Worm (Caenorhabditis elegans) whole organism, mixed stage, embryonic: ENCODE measurements around the gene cutl-22.

Source experiments
- bed-3 ChIP-seq: fragments of 200-800 bp; sonication (Bioruptor generic); optimal IDR thresholded peaks from 3 replicates; lab custom pipeline; 2018; ENCODE audit warnings: mild to moderate bottlenecking, missing genetic modification characterization, moderate library complexity, missing compliant biosample characterization
- blmp-1 ChIP-seq: fragments of 150-350 bp; optimal IDR thresholded peaks from 2 replicates; lab custom pipeline; 2014; ENCODE audit warnings: missing biosample characterization, missing genetic modification characterization
- elt-3 ChIP-seq: fragments of 150-350 bp; optimal IDR thresholded peaks from 2 replicates; lab custom pipeline; 2014; ENCODE audit warnings: missing biosample characterization, missing genetic modification characterization
- flh-1 ChIP-seq: fragments of 200-800 bp; sonication (Bioruptor generic); optimal IDR thresholded peaks from 2 replicates; lab custom pipeline; 2018; ENCODE audit warnings: mild to moderate bottlenecking, missing genetic modification characterization, moderate library complexity, missing compliant biosample characterization
- ham-2 ChIP-seq: fragments of 200-800 bp; sonication (Bioruptor generic); optimal IDR thresholded peaks from 2 replicates; lab custom pipeline; 2018; ENCODE audit warnings: mild to moderate bottlenecking, missing genetic modification characterization, missing compliant biosample characterization
- lin-13 ChIP-seq: fragments of 150-350 bp; optimal IDR thresholded peaks from 2 replicates; lab custom pipeline; 2014; ENCODE audit warnings: missing biosample characterization, missing genetic modification characterization
- mep-1 ChIP-seq: fragments of 150-350 bp; optimal IDR thresholded peaks from 2 replicates; lab custom pipeline; 2017; ENCODE audit warnings: missing biosample characterization, missing genetic modification reagents, missing genetic modification characterization, inconsistent platforms
- nhr-237 ChIP-seq: fragments of 150-350 bp; optimal IDR thresholded peaks from 2 replicates; lab custom pipeline; 2014; ENCODE audit warnings: missing biosample characterization, missing genetic modification characterization
- nhr-28 ChIP-seq: fragments of 150-350 bp; optimal IDR thresholded peaks from 2 replicates; lab custom pipeline; 2014; ENCODE audit warnings: missing biosample characterization, missing genetic modification characterization
- nhr-76 ChIP-seq: sonication (generic microtip); optimal IDR thresholded peaks from 2 replicates; lab custom pipeline; 2017; ENCODE audit warnings: missing biosample characterization, missing genetic modification characterization
- pha-4 ChIP-seq: fragments of 150-350 bp; optimal IDR thresholded peaks from 2 replicates; lab custom pipeline; 2018; ENCODE audit warnings: missing biosample characterization, missing genetic modification reagents, missing genetic modification characterization
- unc-39 ChIP-seq: fragments of 150-350 bp; optimal IDR thresholded peaks from 2 replicates; lab custom pipeline; 2014; ENCODE audit warnings: missing biosample characterization, missing genetic modification characterization
- unc-62 ChIP-seq: fragments of 150-350 bp; optimal IDR thresholded peaks from 2 replicates; lab custom pipeline; 2014; ENCODE audit warnings: missing biosample characterization, missing genetic modification reagents, missing genetic modification characterization
- ztf-11 ChIP-seq: fragments of 150-350 bp; optimal IDR thresholded peaks from 2 replicates; lab custom pipeline; 2014; ENCODE audit warnings: missing biosample characterization, missing genetic modification characterization

ce11 chrV:1179279-1179678, 37.7 kb downstream of the cutl-22 start, which contains the start of gene F25A2.1:
- TF ChIP-seq nhr-76 (tag; lab: Kevin White, UChicago) (no peak), ham-2 (GFP tag; lab: Kevin White, UChicago) (no peak), ztf-11 (tag; lab: Kevin White, UChicago) (no peak), elt-3 (tag; lab: Kevin White, UChicago) (no peak), unc-62 (GFP tag; lab: Kevin White, UChicago) (no peak), unc-39 (tag; lab: Kevin White, UChicago) (no peak), pha-4 (tag; lab: Kevin White, UChicago) (no peak), bed-3 (GFP tag; lab: Kevin White, UChicago) (no peak), flh-1 (GFP tag; lab: Kevin White, UChicago) (no peak), blmp-1 (tag; lab: Kevin White, UChicago) (no peak), lin-13 (tag; lab: Kevin White, UChicago) (no peak), mep-1 (no peak), nhr-237 (tag; lab: Kevin White, UChicago) (no peak), nhr-28 (tag; lab: Kevin White, UChicago) (no peak)
